Fruit fly (Drosophila melanogaster) whole organism, embryonic: ENCODE measurements around the gene Cpr66Cb.
A peak's percentile ranks its signal among the peaks of the same experiment; 100 is the strongest.

Experiments
- Abd-B ChIP-seq: fragments of 200-800 bp; sonication (Bioruptor generic); optimal IDR thresholded peaks from 2 replicates; lab custom pipeline; 2018; ENCODE audit warnings: missing biosample characterization, mild to moderate bottlenecking, missing genetic modification characterization, moderate library complexity
- Atf3 ChIP-seq: fragments of 200-800 bp; sonication (Bioruptor generic); optimal IDR thresholded peaks from 3 replicates; lab custom pipeline; 2016; ENCODE audit warnings: missing biosample characterization, missing genetic modification characterization
- Blimp-1 ChIP-seq: fragments of 200-800 bp; sonication (Bioruptor generic); optimal IDR thresholded peaks from 3 replicates; lab custom pipeline; 2018; ENCODE audit warnings: missing biosample characterization, missing genetic modification characterization, mild to moderate bottlenecking, moderate library complexity, missing genetic modification reagents
- C15 ChIP-seq: fragments of 200-800 bp; sonication (Bioruptor generic); IDR thresholded peaks from 3 replicates; pipeline ENCODE4 v1.3.6; 2022; ENCODE audit warnings: missing biosample characterization, missing genetic modification characterization
- CG10979 ChIP-seq: fragments of 200-800 bp; sonication (Bioruptor generic); optimal IDR thresholded peaks from 2 replicates; lab custom pipeline; 2018; ENCODE audit warnings: missing biosample characterization, mild to moderate bottlenecking, missing genetic modification characterization, moderate library complexity
- CG12659 ChIP-seq: fragments of 200-800 bp; sonication (Bioruptor generic); optimal IDR thresholded peaks from 3 replicates; lab custom pipeline; 2017; ENCODE audit warnings: mild to moderate bottlenecking, missing biosample characterization, missing genetic modification reagents, missing genetic modification characterization
- CG13296 ChIP-seq: fragments of 200-800 bp; sonication (Bioruptor generic); optimal IDR thresholded peaks from 3 replicates; lab custom pipeline; 2018; ENCODE audit warnings: missing biosample characterization, mild to moderate bottlenecking, missing genetic modification characterization
- CG14014 ChIP-seq: fragments of 200-800 bp; sonication (Bioruptor generic); IDR thresholded peaks from 2 replicates; pipeline ENCODE4 v1.3.6; 2022; ENCODE audit warnings: missing biosample characterization, missing genetic modification characterization
- CG14710 ChIP-seq: fragments of 200-800 bp; sonication (Bioruptor generic); optimal IDR thresholded peaks from 3 replicates; lab custom pipeline; 2019; ENCODE audit warnings: missing biosample characterization, mild to moderate bottlenecking, missing genetic modification characterization, moderate library complexity
- CG1647 ChIP-seq: fragments of 200-800 bp; sonication (Bioruptor generic); optimal IDR thresholded peaks from 3 replicates; lab custom pipeline; 2016; ENCODE audit warnings: missing biosample characterization, missing genetic modification characterization
- CG16779 ChIP-seq: fragments of 200-800 bp; sonication (Bioruptor generic); IDR thresholded peaks from 2 replicates; pipeline ENCODE4 v1.3.6; 2022; ENCODE audit warnings: missing biosample characterization, missing genetic modification characterization
- CG16813 ChIP-seq: fragments of 200-800 bp; sonication (Bioruptor generic); IDR thresholded peaks from 3 replicates; pipeline ENCODE4 v1.3.6; 2022; ENCODE audit warnings: missing biosample characterization, missing genetic modification characterization; ENCODE audit not compliant: partially characterized antibody
- CG2120 ChIP-seq: fragments of 200-800 bp; sonication (Bioruptor generic); optimal IDR thresholded peaks from 3 replicates; lab custom pipeline; 2016; ENCODE audit warnings: missing biosample characterization, missing genetic modification characterization
- CG2199 ChIP-seq: fragments of 200-800 bp; sonication (Bioruptor generic); IDR thresholded peaks from 3 replicates; pipeline ENCODE4 v1.3.6; 2022; ENCODE audit warnings: missing biosample characterization, missing genetic modification characterization
- CG3407 ChIP-seq: fragments of 200-800 bp; sonication (Bioruptor generic); optimal IDR thresholded peaks from 2 replicates; lab custom pipeline; 2018; ENCODE audit warnings: missing biosample characterization, mild to moderate bottlenecking, missing genetic modification characterization
- CG34224 ChIP-seq: fragments of 200-800 bp; sonication (Bioruptor generic); IDR thresholded peaks from 3 replicates; pipeline ENCODE4 v1.3.6; 2022; ENCODE audit warnings: missing biosample characterization, missing genetic modification characterization; ENCODE audit not compliant: partially characterized antibody
- CG7271 ChIP-seq: fragments of 200-800 bp; sonication (Bioruptor generic); optimal IDR thresholded peaks from 2 replicates; lab custom pipeline; 2018; ENCODE audit warnings: missing biosample characterization, mild to moderate bottlenecking, missing genetic modification characterization, moderate library complexity
- CG7963 ChIP-seq: fragments of 200-800 bp; sonication (Bioruptor generic); IDR thresholded peaks from 3 replicates; pipeline ENCODE4 v1.3.6; 2022; ENCODE audit warnings: missing biosample characterization, missing genetic modification characterization; ENCODE audit not compliant: partially characterized antibody
- CG8281 ChIP-seq: fragments of 200-800 bp; sonication (Bioruptor generic); optimal IDR thresholded peaks from 2 replicates; lab custom pipeline; 2018; ENCODE audit warnings: missing biosample characterization, mild to moderate bottlenecking, missing genetic modification characterization, moderate library complexity
- Dbx ChIP-seq: fragments of 200-800 bp; sonication (Bioruptor generic); IDR thresholded peaks from 3 replicates; pipeline ENCODE4 v1.3.6; 2022; ENCODE audit warnings: missing biosample characterization, missing genetic modification characterization
- Deaf1 ChIP-seq: fragments of 200-800 bp; optimal IDR thresholded peaks from 3 replicates; lab custom pipeline; 2019; ENCODE audit warnings: missing biosample characterization, mild to moderate bottlenecking, missing genetic modification characterization, moderate library complexity
- Gsc ChIP-seq: fragments of 200-800 bp; sonication (Bioruptor generic); IDR thresholded peaks from 2 replicates; pipeline ENCODE4 v1.3.6; 2022; ENCODE audit warnings: missing biosample characterization, missing genetic modification characterization
- HLH4C ChIP-seq: fragments of 200-800 bp; sonication (Bioruptor generic); IDR thresholded peaks from 3 replicates; pipeline ENCODE4 v1.3.6; 2022; ENCODE audit warnings: missing biosample characterization, missing genetic modification characterization; ENCODE audit not compliant: partially characterized antibody
- HmgD ChIP-seq: fragments of 200-800 bp; sonication (Bioruptor generic); optimal IDR thresholded peaks from 3 replicates; lab custom pipeline; 2016; ENCODE audit warnings: missing biosample characterization, missing genetic modification characterization
- Hr78 ChIP-seq, 2 experiments: fragments of 200-800 bp in 1 of 2; fragments of >200 bp in 1 of 2; sonication (Bioruptor generic) in 1 of 2; optimal IDR thresholded peaks; 2 replicates each; lab custom pipeline; 2017 to 2019; ENCODE audit warnings: missing biosample characterization in 2 of 2, missing genetic modification characterization in 2 of 2, mild to moderate bottlenecking in 1 of 2, moderate library complexity in 1 of 2
- MESR4 ChIP-seq: fragments of 200-800 bp; sonication (Bioruptor generic); optimal IDR thresholded peaks from 2 replicates; lab custom pipeline; 2018; ENCODE audit warnings: missing biosample characterization, mild to moderate bottlenecking, missing genetic modification characterization, moderate library complexity
- MTF-1 ChIP-seq: fragments of 200-800 bp; sonication (Bioruptor generic); optimal IDR thresholded peaks from 2 replicates; lab custom pipeline; 2018; ENCODE audit warnings: missing biosample characterization, mild to moderate bottlenecking, missing genetic modification characterization, borderline replicate concordance
- Nf-YB ChIP-seq: fragments of 200-800 bp; sonication (Bioruptor generic); optimal IDR thresholded peaks from 3 replicates; lab custom pipeline; 2019; ENCODE audit warnings: missing biosample characterization, mild to moderate bottlenecking, missing genetic modification characterization, moderate library complexity
- Oli ChIP-seq: fragments of 200-800 bp; sonication (Bioruptor generic); optimal IDR thresholded peaks from 2 replicates; lab custom pipeline; 2018; ENCODE audit warnings: missing biosample characterization, mild to moderate bottlenecking, missing genetic modification characterization, moderate library complexity
- PHDP ChIP-seq: fragments of 200-800 bp; sonication (Bioruptor generic); optimal IDR thresholded peaks from 3 replicates; lab custom pipeline; 2018; ENCODE audit warnings: missing biosample characterization, mild to moderate bottlenecking, missing genetic modification characterization, moderate library complexity
- Vsx1 ChIP-seq: fragments of 200-800 bp; sonication (Bioruptor generic); optimal IDR thresholded peaks from 2 replicates; lab custom pipeline; 2017; ENCODE audit warnings: missing biosample characterization, mild to moderate bottlenecking, missing genetic modification characterization, missing genetic modification reagents
- abd-A ChIP-seq: fragments of 200-800 bp; sonication (Bioruptor generic); optimal IDR thresholded peaks from 3 replicates; lab custom pipeline; 2019; ENCODE audit warnings: missing biosample characterization, mild to moderate bottlenecking, missing genetic modification characterization, moderate library complexity
- ash1 ChIP-seq: fragments of 200-800 bp; sonication (Bioruptor generic); optimal IDR thresholded peaks from 2 replicates; lab custom pipeline; 2018; ENCODE audit warnings: missing biosample characterization, mild to moderate bottlenecking, missing genetic modification characterization
- bbx ChIP-seq: fragments of 200-800 bp; sonication (Bioruptor generic); IDR thresholded peaks from 2 replicates; pipeline ENCODE4 v1.3.6; 2022; ENCODE audit warnings: missing biosample characterization, missing genetic modification characterization; ENCODE audit not compliant: partially characterized antibody
- cas ChIP-seq: fragments of 200-800 bp; sonication (Bioruptor generic); IDR thresholded peaks from 2 replicates; pipeline ENCODE4 v1.3.6; 2022; ENCODE audit warnings: missing biosample characterization, missing genetic modification characterization
- chinmo ChIP-seq: fragments of 200-800 bp; sonication (Bioruptor generic); IDR thresholded peaks from 4 replicates; pipeline ENCODE4 v1.3.6; 2022; ENCODE audit warnings: missing biosample characterization, missing genetic modification characterization; ENCODE audit not compliant: partially characterized antibody
- ci ChIP-seq: fragments of 200-800 bp; sonication (Bioruptor generic); IDR thresholded peaks from 3 replicates; pipeline ENCODE4 v1.3.6; 2022; ENCODE audit warnings: missing biosample characterization, missing genetic modification characterization
- disco-r ChIP-seq: fragments of 200-800 bp; sonication (Bioruptor generic); optimal IDR thresholded peaks from 2 replicates; lab custom pipeline; 2016; ENCODE audit warnings: missing biosample characterization, missing genetic modification characterization
- eve ChIP-seq, 2 experiments: fragments of >200 bp; optimal IDR thresholded peaks; 2 replicates each; lab custom pipeline; 2017; ENCODE audit warnings: missing biosample characterization in 2 of 2, missing genetic modification characterization in 2 of 2
- gce ChIP-seq: fragments of 200-800 bp; sonication (Bioruptor generic); IDR thresholded peaks from 3 replicates; pipeline ENCODE4 v1.3.6; 2022; ENCODE audit warnings: missing biosample characterization, missing genetic modification characterization
- lbe ChIP-seq: fragments of 200-800 bp; sonication (Bioruptor generic); optimal IDR thresholded peaks from 2 replicates; lab custom pipeline; 2016; ENCODE audit warnings: missing biosample characterization, mild to moderate bottlenecking, missing genetic modification characterization
- lov ChIP-seq, 2 experiments: fragments of 200-800 bp in 1 of 2; fragments of >200 bp in 1 of 2; sonication (Bioruptor generic) in 1 of 2; IDR thresholded peaks in 1 of 2; optimal IDR thresholded peaks in 1 of 2; 2 replicates in 1 of 2; 3 replicates in 1 of 2; pipeline versions ENCODE4 v1.3.6 to Lab custom; 2017 to 2022; ENCODE audit warnings: missing biosample characterization in 1 of 2, missing genetic modification characterization in 1 of 2
- nerfin-2 ChIP-seq: fragments of 200-800 bp; sonication (Bioruptor generic); IDR thresholded peaks from 2 replicates; pipeline ENCODE4 v1.3.6; 2022; ENCODE audit warnings: missing biosample characterization, missing genetic modification characterization; ENCODE audit not compliant: partially characterized antibody
- nmo ChIP-seq: fragments of 200-800 bp; sonication (Bioruptor generic); optimal IDR thresholded peaks from 2 replicates; lab custom pipeline; 2018; ENCODE audit warnings: missing biosample characterization, mild to moderate bottlenecking, missing genetic modification characterization, moderate library complexity
- org-1 ChIP-seq: fragments of 200-800 bp; sonication (Bioruptor generic); optimal IDR thresholded peaks from 2 replicates; lab custom pipeline; 2017; ENCODE audit warnings: missing biosample characterization, missing genetic modification characterization
- trh ChIP-seq: fragments of 200-800 bp; sonication (Bioruptor generic); optimal IDR thresholded peaks from 2 replicates; lab custom pipeline; 2016; ENCODE audit warnings: missing biosample characterization, missing genetic modification characterization
- ttk ChIP-seq: fragments of 200-800 bp; sonication (Bioruptor generic); IDR thresholded peaks from 2 replicates; pipeline ENCODE4 v2.1.2; 2022; ENCODE audit warnings: missing biosample characterization, missing genetic modification characterization
- vnd ChIP-seq: fragments of 200-800 bp; sonication (Bioruptor generic); IDR thresholded peaks from 3 replicates; pipeline ENCODE4 v1.3.6; 2022; ENCODE audit warnings: missing biosample characterization, missing genetic modification characterization; ENCODE audit not compliant: partially characterized antibody
- vvl ChIP-seq: fragments of 200-800 bp; sonication (Bioruptor generic); IDR thresholded peaks from 2 replicates; pipeline ENCODE4 v1.3.6; 2022; ENCODE audit warnings: missing biosample characterization, missing genetic modification characterization

Gene Cpr66Cb

dm6 chr3L:8296941-8297340 lies 39.5 kb upstream of the Cpr66Cb start, which contains the start of gene Rab19 (continued):
- peak; percentile 86 for TF ChIP-seq CG16813
- TF ChIP-seq vvl (GFP tag; lab: Robert Waterston, UW): no peak
- peak; percentile 89 for TF ChIP-seq HLH4C
- no peak for TF ChIP-seq HmgD (GFP tag; lab: Kevin White, UChicago)
- TF ChIP-seq Oli: no peak
- TF ChIP-seq Gsc (GFP tag; lab: Robert Waterston, UW): no peak
- TF ChIP-seq CG12659 (GFP tag; lab: Kevin White, UChicago): peak; percentile 9
- no peak for TF ChIP-seq trh (GFP tag; lab: Kevin White, UChicago)
- TF ChIP-seq CG13296 (GFP tag; lab: Kevin White, UChicago): no peak
- peak; percentile 19 for TF ChIP-seq nmo
- peak; percentile 84; the same call in 1 of the 4 replicates for TF ChIP-seq chinmo (GFP tag; lab: Robert Waterston, UW)
- no peak for TF ChIP-seq disco-r (GFP tag; lab: Kevin White, UChicago)
- peak; percentile 85 for TF ChIP-seq vnd
- TF ChIP-seq Nf-YB (GFP tag; lab: Kevin White, UChicago): no peak
- TF ChIP-seq eve (GFP tag; optimal IDR thresholded peaks at IDR 0.05; lab: Kevin White, UChicago): no peak
- no peak for TF ChIP-seq CG14014 (GFP tag; lab: Robert Waterston, UW)
- no peak for TF ChIP-seq Atf3 (GFP tag; lab: Kevin White, UChicago)
- TF ChIP-seq abd-A: peak; percentile 5
- no peak for TF ChIP-seq cas (GFP tag; lab: Robert Waterston, UW)
- TF ChIP-seq org-1 (GFP tag; lab: Kevin White, UChicago): no peak
- TF ChIP-seq ci: no peak
- no peak for TF ChIP-seq CG7271 (tag; lab: Kevin White, UChicago)
- TF ChIP-seq Dbx (GFP tag; lab: Robert Waterston, UW): no peak
- TF ChIP-seq Hr78 (GFP tag; optimal IDR thresholded peaks at IDR 0.05; lab: Kevin White, UChicago): peak in 1 of 2 experiments; percentile 100
- TF ChIP-seq CG3407 (GFP tag; lab: Kevin White, UChicago): no peak
- TF ChIP-seq CG10979 (tag; lab: Kevin White, UChicago): no peak
- TF ChIP-seq CG8281 (tag; lab: Kevin White, UChicago): no peak
- TF ChIP-seq bbx (GFP tag; lab: Robert Waterston, UW): peak; percentile 87
- no peak for TF ChIP-seq CG2120 (GFP tag; lab: Kevin White, UChicago)
- TF ChIP-seq ttk: no peak
- TF ChIP-seq Vsx1 (GFP tag; lab: Kevin White, UChicago): peak; percentile 12
- TF ChIP-seq Blimp-1: peak; percentile 85
- peak; percentile 12 for TF ChIP-seq PHDP (tag; lab: Kevin White, UChicago)
- no peak for TF ChIP-seq Abd-B (GFP tag; lab: Kevin White, UChicago)
- no peak for TF ChIP-seq ash1 (GFP tag; lab: Kevin White, UChicago)
- TF ChIP-seq nerfin-2: peak; percentile 76
- no peak for TF ChIP-seq lbe (GFP tag; lab: Kevin White, UChicago)
- TF ChIP-seq lov (optimal IDR thresholded peaks at IDR 0.05; lab: Kevin White, UChicago): no peak
- TF ChIP-seq lov (GFP tag; IDR thresholded peaks at IDR 0.05; lab: Robert Waterston, UW): no peak
- no peak for TF ChIP-seq Deaf1 (tag; lab: Kevin White, UChicago)
- no peak for TF ChIP-seq CG1647 (GFP tag; lab: Kevin White, UChicago)
- peak; percentile 93 for TF ChIP-seq CG14710
- TF ChIP-seq CG16779: no peak
- TF ChIP-seq CG34224 (GFP tag; lab: Robert Waterston, UW): peak; percentile 95
- TF ChIP-seq CG2199 (GFP tag; lab: Robert Waterston, UW): no peak
- TF ChIP-seq gce (GFP tag; lab: Robert Waterston, UW): no peak
- peak; percentile 65; the same call in 2 of the 3 replicates for TF ChIP-seq CG7963 (GFP tag; lab: Robert Waterston, UW)
- no peak for TF ChIP-seq C15 (GFP tag; lab: Robert Waterston, UW)
- no peak for TF ChIP-seq MTF-1 (GFP tag; lab: Kevin White, UChicago)
- TF ChIP-seq MESR4 (GFP tag; lab: Kevin White, UChicago): peak; percentile 72
